Fruit fly (Drosophila melanogaster) whole organism, embryonic: ENCODE measurements around the gene Jhbp12.

Experiments
- Awh ChIP-seq: fragments of 200-800 bp; sonication (Bioruptor generic); IDR thresholded peaks from 2 replicates; pipeline ENCODE4, ENCODE4 v1.3.6; 2022; ENCODE audit warnings: missing biosample characterization, missing genetic modification characterization
- CG10959 ChIP-seq: fragments of 200-800 bp; sonication (Bioruptor generic); IDR thresholded peaks from 2 replicates; pipeline ENCODE4 v1.3.6; 2022; ENCODE audit warnings: missing biosample characterization, missing genetic modification characterization
- CG11085 ChIP-seq: fragments of 200-800 bp; sonication (Bioruptor generic); IDR thresholded peaks from 2 replicates; pipeline ENCODE4 v1.3.6; 2022; ENCODE audit warnings: missing biosample characterization, missing genetic modification characterization
- CG12659 ChIP-seq: fragments of 200-800 bp; sonication (Bioruptor generic); optimal IDR thresholded peaks from 3 replicates; lab custom pipeline; 2017; ENCODE audit warnings: mild to moderate bottlenecking, missing biosample characterization, missing genetic modification reagents, missing genetic modification characterization
- CG16779 ChIP-seq: fragments of 200-800 bp; sonication (Bioruptor generic); IDR thresholded peaks from 2 replicates; pipeline ENCODE4 v1.3.6; 2022; ENCODE audit warnings: missing biosample characterization, missing genetic modification characterization
- CG18476 ChIP-seq: fragments of 200-800 bp; sonication (Bioruptor generic); optimal IDR thresholded peaks from 2 replicates; lab custom pipeline; 2016; ENCODE audit warnings: missing biosample characterization, mild to moderate bottlenecking, missing genetic modification characterization
- CG3065 ChIP-seq: fragments of 200-800 bp; sonication (Bioruptor generic); optimal IDR thresholded peaks from 2 replicates; lab custom pipeline; 2016; ENCODE audit warnings: missing biosample characterization, missing genetic modification characterization
- CG34224 ChIP-seq: fragments of 200-800 bp; sonication (Bioruptor generic); IDR thresholded peaks from 3 replicates; pipeline ENCODE4 v1.3.6; 2022; ENCODE audit warnings: missing biosample characterization, missing genetic modification characterization; ENCODE audit not compliant: partially characterized antibody
- CG3726 ChIP-seq: fragments of 200-800 bp; sonication (Bioruptor generic); IDR thresholded peaks from 3 replicates; pipeline ENCODE4, ENCODE4 v1.3.6; 2022; ENCODE audit warnings: missing biosample characterization, missing genetic modification characterization
- CG4730 ChIP-seq: fragments of 200-800 bp; sonication (Bioruptor generic); IDR thresholded peaks from 2 replicates; pipeline ENCODE4 v1.3.6; 2022; ENCODE audit warnings: missing biosample characterization, missing genetic modification characterization
- CG5180 ChIP-seq: fragments of 200-800 bp; sonication (Bioruptor generic); optimal IDR thresholded peaks from 3 replicates; lab custom pipeline; 2017; ENCODE audit warnings: missing biosample characterization, missing genetic modification characterization, mild to moderate bottlenecking, moderate library complexity, missing genetic modification reagents
- CG6654 ChIP-seq: fragments of 200-800 bp; sonication (Bioruptor generic); optimal IDR thresholded peaks from 2 replicates; lab custom pipeline; 2017; ENCODE audit warnings: missing biosample characterization, mild to moderate bottlenecking, missing genetic modification characterization
- CG7928 ChIP-seq: fragments of 200-800 bp; sonication (Bioruptor generic); optimal IDR thresholded peaks from 2 replicates; lab custom pipeline; 2017; ENCODE audit warnings: missing biosample characterization, mild to moderate bottlenecking, missing genetic modification characterization
- CG8944 ChIP-seq: fragments of 200-800 bp; sonication (Bioruptor generic); optimal IDR thresholded peaks from 3 replicates; lab custom pipeline; 2016; ENCODE audit warnings: missing biosample characterization, missing genetic modification characterization
- CG9727 ChIP-seq: fragments of 200-800 bp; sonication (Bioruptor generic); optimal IDR thresholded peaks from 3 replicates; lab custom pipeline; 2017; ENCODE audit warnings: missing biosample characterization, mild to moderate bottlenecking, missing genetic modification characterization
- CG9876 ChIP-seq: fragments of 200-800 bp; sonication (Bioruptor generic); optimal IDR thresholded peaks from 2 replicates; lab custom pipeline; 2016; ENCODE audit warnings: missing biosample characterization, missing genetic modification characterization
- CHES-1-like ChIP-seq: fragments of 200-800 bp; sonication (Bioruptor generic); optimal IDR thresholded peaks from 2 replicates; lab custom pipeline; 2016; ENCODE audit warnings: missing biosample characterization, missing genetic modification characterization
- D19A ChIP-seq: fragments of 200-800 bp; optimal IDR thresholded peaks from 3 replicates; lab custom pipeline; 2019; ENCODE audit warnings: missing biosample characterization, mild to moderate bottlenecking, missing genetic modification characterization, moderate library complexity
- Deaf1 ChIP-seq: fragments of 200-800 bp; optimal IDR thresholded peaks from 3 replicates; lab custom pipeline; 2019; ENCODE audit warnings: missing biosample characterization, mild to moderate bottlenecking, missing genetic modification characterization, moderate library complexity
- Dll ChIP-seq: fragments of 200-800 bp; sonication (Bioruptor generic); IDR thresholded peaks from 4 replicates; pipeline ENCODE4 v1.3.6; 2022; ENCODE audit warnings: missing biosample characterization, missing genetic modification characterization; ENCODE audit not compliant: partially characterized antibody
- Dp ChIP-seq: fragments of 200-800 bp; sonication (Bioruptor generic); optimal IDR thresholded peaks from 2 replicates; lab custom pipeline; 2018; ENCODE audit warnings: missing biosample characterization, mild to moderate bottlenecking, missing genetic modification characterization, moderate library complexity
- Drgx ChIP-seq: fragments of 200-800 bp; sonication (Bioruptor generic); IDR thresholded peaks from 2 replicates; pipeline ENCODE4 v1.3.6; 2022; ENCODE audit warnings: missing biosample characterization, missing genetic modification characterization
- Fer1 ChIP-seq: fragments of 200-800 bp; sonication (Bioruptor generic); optimal IDR thresholded peaks from 2 replicates; lab custom pipeline; 2017; ENCODE audit warnings: missing biosample characterization, mild to moderate bottlenecking, missing genetic modification characterization
- H2.0 ChIP-seq: fragments of 200-800 bp; sonication (Bioruptor generic); IDR thresholded peaks from 2 replicates; pipeline ENCODE4 v1.3.6; 2022; ENCODE audit warnings: missing biosample characterization, missing genetic modification characterization
- Mad ChIP-seq: fragments of 200-800 bp; sonication (Bioruptor generic); optimal IDR thresholded peaks from 2 replicates; lab custom pipeline; 2016; ENCODE audit warnings: missing biosample characterization, missing genetic modification characterization
- Mrtf ChIP-seq: fragments of 200-800 bp; sonication (Bioruptor generic); IDR thresholded peaks from 3 replicates; pipeline ENCODE4 v1.3.6; 2022; ENCODE audit warnings: missing biosample characterization, missing genetic modification characterization
- Ptx1 ChIP-seq: fragments of 200-800 bp; sonication (Bioruptor generic); IDR thresholded peaks from 2 replicates; pipeline ENCODE4 v1.3.6; 2022; ENCODE audit warnings: missing biosample characterization, missing genetic modification characterization
- al ChIP-seq: fragments of 200-800 bp; sonication (Bioruptor generic); IDR thresholded peaks from 2 replicates; pipeline ENCODE4 v1.3.6; 2022; ENCODE audit warnings: missing biosample characterization, missing genetic modification characterization
- bsh ChIP-seq, 2 experiments: fragments of 200-800 bp; sonication (Bioruptor generic); optimal IDR thresholded peaks; 2 replicates each; lab custom pipeline; 2017 to 2018; ENCODE audit warnings: mild to moderate bottlenecking in 2 of 2, missing biosample characterization in 2 of 2, missing genetic modification characterization in 2 of 2, moderate library complexity in 1 of 2
- chif ChIP-seq, 2 experiments: fragments of 200-800 bp; sonication (Bioruptor generic); optimal IDR thresholded peaks; 3 replicates each; lab custom pipeline; 2016; ENCODE audit warnings: missing biosample characterization in 2 of 2, missing genetic modification characterization in 2 of 2
- dmrt11E ChIP-seq: fragments of 200-800 bp; sonication (Bioruptor generic); optimal IDR thresholded peaks from 3 replicates; lab custom pipeline; 2018; ENCODE audit warnings: missing biosample characterization, mild to moderate bottlenecking, missing genetic modification characterization, moderate library complexity
- dmrt99B ChIP-seq: fragments of 200-800 bp; sonication (Bioruptor generic); optimal IDR thresholded peaks from 2 replicates; lab custom pipeline; 2018; ENCODE audit warnings: missing biosample characterization, mild to moderate bottlenecking, missing genetic modification characterization, moderate library complexity
- dpn ChIP-seq, 2 experiments: fragments of 200-800 bp; sonication (Bioruptor generic); optimal IDR thresholded peaks; 3 replicates each; lab custom pipeline; 2016; ENCODE audit warnings: missing biosample characterization in 2 of 2, missing genetic modification characterization in 2 of 2
- gem ChIP-seq: fragments of 200-800 bp; sonication (Bioruptor generic); optimal IDR thresholded peaks from 2 replicates; lab custom pipeline; 2019; ENCODE audit warnings: missing biosample characterization, mild to moderate bottlenecking, missing genetic modification characterization, moderate library complexity
- gsb-n ChIP-seq: fragments of 200-800 bp; sonication (Bioruptor generic); optimal IDR thresholded peaks from 3 replicates; lab custom pipeline; 2018; ENCODE audit warnings: missing biosample characterization, mild to moderate bottlenecking, missing genetic modification characterization
- hbn ChIP-seq: fragments of 200-800 bp; sonication (Bioruptor generic); IDR thresholded peaks from 2 replicates; pipeline ENCODE4 v1.3.6; 2022; ENCODE audit warnings: missing biosample characterization, missing genetic modification characterization; ENCODE audit not compliant: partially characterized antibody
- hkb ChIP-seq, 2 experiments: fragments of 200-800 bp in 1 of 2; fragments of >200 bp in 1 of 2; sonication (Bioruptor generic) in 1 of 2; IDR thresholded peaks in 1 of 2; optimal IDR thresholded peaks in 1 of 2; 2 replicates each; pipeline versions ENCODE4 v1.3.6 to Lab custom; 2017 to 2022; ENCODE audit warnings: missing biosample characterization in 1 of 2, missing genetic modification characterization in 1 of 2
- jigr1 ChIP-seq: fragments of 200-800 bp; sonication (Bioruptor generic); IDR thresholded peaks from 3 replicates; pipeline ENCODE4 v1.3.6; 2022; ENCODE audit warnings: missing biosample characterization, missing genetic modification characterization
- maf-S ChIP-seq: fragments of 200-800 bp; sonication (Bioruptor generic); optimal IDR thresholded peaks from 2 replicates; lab custom pipeline; 2016; ENCODE audit warnings: missing biosample characterization, missing genetic modification characterization
- nau ChIP-seq: fragments of 200-800 bp; sonication (Bioruptor generic); optimal IDR thresholded peaks from 3 replicates; lab custom pipeline; 2017; ENCODE audit warnings: missing biosample characterization, mild to moderate bottlenecking, missing genetic modification characterization, missing genetic modification reagents
- nom ChIP-seq: fragments of 200-800 bp; sonication (Bioruptor generic); optimal IDR thresholded peaks from 2 replicates; lab custom pipeline; 2017; ENCODE audit warnings: missing biosample characterization, missing genetic modification characterization, mild to moderate bottlenecking, moderate library complexity, missing genetic modification reagents
- repo ChIP-seq: fragments of 200-800 bp; sonication (Bioruptor generic); optimal IDR thresholded peaks from 2 replicates; lab custom pipeline; 2016; ENCODE audit warnings: missing biosample characterization, missing genetic modification characterization
- seq ChIP-seq: fragments of 200-800 bp; sonication (Bioruptor generic); IDR thresholded peaks from 2 replicates; pipeline ENCODE4 v1.3.6; 2022; ENCODE audit warnings: missing biosample characterization, missing genetic modification characterization
- sr ChIP-seq: fragments of 200-800 bp; sonication (Bioruptor generic); IDR thresholded peaks from 3 replicates; pipeline ENCODE4 v1.3.6; 2022; ENCODE audit warnings: missing biosample characterization, missing genetic modification characterization
- ssp ChIP-seq: fragments of 200-800 bp; sonication (Bioruptor generic); IDR thresholded peaks from 2 replicates; pipeline ENCODE4 v1.3.6; 2022; ENCODE audit warnings: missing biosample characterization, missing genetic modification characterization
- usp ChIP-seq: fragments of >200 bp; optimal IDR thresholded peaks from 2 replicates; lab custom pipeline; 2017; ENCODE audit warnings: missing biosample characterization, missing genetic modification characterization
- vfl ChIP-seq: fragments of 200-800 bp; sonication (Bioruptor generic); optimal IDR thresholded peaks from 2 replicates; lab custom pipeline; 2016; ENCODE audit warnings: missing biosample characterization, missing genetic modification characterization
- vvl ChIP-seq: fragments of 200-800 bp; sonication (Bioruptor generic); IDR thresholded peaks from 2 replicates; pipeline ENCODE4 v1.3.6; 2022; ENCODE audit warnings: missing biosample characterization, missing genetic modification characterization
- zen ChIP-seq: fragments of 200-800 bp; sonication (Bioruptor generic); optimal IDR thresholded peaks from 3 replicates; lab custom pipeline; 2018; ENCODE audit warnings: missing biosample characterization, mild to moderate bottlenecking, missing genetic modification characterization, moderate library complexity
- zf30C ChIP-seq: fragments of 200-800 bp; sonication (Bioruptor generic); optimal IDR thresholded peaks from 3 replicates; lab custom pipeline; 2018; ENCODE audit warnings: missing biosample characterization, mild to moderate bottlenecking, missing genetic modification characterization

The Jhbp12 gene

dm6 chr3R:24557020-24557465 is 32.4 kb downstream of the Jhbp12 start (continued):
- TF ChIP-seq H2.0 (GFP tag; lab: Robert Waterston, UW) (peak; percentile 50), Awh (GFP tag; lab: Robert Waterston, UW) (no peak), seq (GFP tag; lab: Robert Waterston, UW) (no peak), CG34224 (peak; percentile 40; the same call in 1 of the 3 replicates), nau (peak; percentile 22), hbn (GFP tag; lab: Robert Waterston, UW) (peak; percentile 45), sr (GFP tag; lab: Robert Waterston, UW) (no peak; the same call in 2 of the 3 replicates), Ptx1 (GFP tag; lab: Robert Waterston, UW) (peak; percentile 74), bsh (GFP tag; optimal IDR thresholded peaks at IDR 0.05; lab: Kevin White, UChicago) (peak in 1 of 2 experiments; percentile 57), Dll (peak; percentile 61; the same call in 1 of the 4 replicates), Mad (peak; percentile 74), jigr1 (GFP tag; lab: Robert Waterston, UW) (no peak), gem (tag; lab: Kevin White, UChicago) (peak; percentile 23), Drgx (GFP tag; lab: Robert Waterston, UW) (no peak), CG3065 (no peak), CG5180 (GFP tag; lab: Kevin White, UChicago) (no peak), al (no peak), vfl (GFP tag; lab: Kevin White, UChicago) (peak; percentile 21), nom (GFP tag; lab: Kevin White, UChicago) (peak; percentile 67), CG12659 (GFP tag; lab: Kevin White, UChicago) (peak; percentile 54), CG8944 (GFP tag; lab: Kevin White, UChicago) (peak; percentile 40), Deaf1 (tag; lab: Kevin White, UChicago) (peak; percentile 4), CG3726 (GFP tag; lab: Robert Waterston, UW) (no peak), dmrt99B (tag; lab: Kevin White, UChicago) (no peak), D19A (tag; lab: Kevin White, UChicago) (peak; percentile 36), maf-S (peak; percentile 24), chif (GFP tag; optimal IDR thresholded peaks at IDR 0.05; lab: Kevin White, UChicago) (peak; percentile 46 to 84), CG9727 (peak; percentile 18), repo (GFP tag; lab: Kevin White, UChicago) (peak; percentile 66), vvl (GFP tag; lab: Robert Waterston, UW) (peak; percentile 79), CG9876 (GFP tag; lab: Kevin White, UChicago) (peak; percentile 54), zf30C (GFP tag; lab: Kevin White, UChicago) (no peak), CG7928 (no peak), usp (no peak), CG11085 (GFP tag; lab: Robert Waterston, UW) (peak; percentile 74), CG10959 (GFP tag; lab: Robert Waterston, UW) (no peak), CG16779 (GFP tag; lab: Robert Waterston, UW) (peak; percentile 72; the same call in 1 of the 2 replicates), zen (tag; lab: Kevin White, UChicago) (peak; percentile 66), CG4730 (no peak; the same call in 1 of the 2 replicates), CHES-1-like (peak; percentile 72), hkb (optimal IDR thresholded peaks at IDR 0.05; lab: Kevin White, UChicago) (no peak), hkb (GFP tag; IDR thresholded peaks at IDR 0.05; lab: Robert Waterston, UW) (peak; percentile 62), dmrt11E (tag; lab: Kevin White, UChicago) (peak; percentile 41), CG6654 (no peak), dpn (GFP tag; optimal IDR thresholded peaks at IDR 0.05; lab: Kevin White, UChicago) (peak; percentile 78 to 79), Dp (peak; percentile 18), gsb-n (tag; lab: Kevin White, UChicago) (peak; percentile 18), Fer1 (GFP tag; lab: Kevin White, UChicago) (peak; percentile 59), ssp (GFP tag; lab: Robert Waterston, UW) (peak; percentile 65), Mrtf (GFP tag; lab: Robert Waterston, UW) (no peak), CG18476 (no peak)
